Fruit fly (Drosophila melanogaster) whole organism, adult: ENCODE measurements around the gene Rab10.

Source experiments
- CG14711 ChIP-seq: fragments of 200-800 bp; sonication (Bioruptor generic); optimal IDR thresholded peaks from 2 replicates; lab custom pipeline; 2018; ENCODE audit warnings: missing biosample characterization, mild to moderate bottlenecking, missing genetic modification characterization, moderate library complexity
- CG7045 ChIP-seq: fragments of 200-800 bp; sonication (Bioruptor generic); optimal IDR thresholded peaks from 2 replicates; lab custom pipeline; 2017; ENCODE audit warnings: missing biosample characterization, mild to moderate bottlenecking, missing genetic modification characterization
- Clk ChIP-seq: fragments of 200-800 bp; sonication (Bioruptor generic); optimal IDR thresholded peaks from 2 replicates; lab custom pipeline; 2017; ENCODE audit warnings: missing biosample characterization, missing genetic modification characterization
- Hr96 ChIP-seq: fragments of 200-800 bp; sonication (Bioruptor generic); optimal IDR thresholded peaks from 2 replicates; lab custom pipeline; 2016; ENCODE audit warnings: missing biosample characterization, missing genetic modification characterization

DNA sequence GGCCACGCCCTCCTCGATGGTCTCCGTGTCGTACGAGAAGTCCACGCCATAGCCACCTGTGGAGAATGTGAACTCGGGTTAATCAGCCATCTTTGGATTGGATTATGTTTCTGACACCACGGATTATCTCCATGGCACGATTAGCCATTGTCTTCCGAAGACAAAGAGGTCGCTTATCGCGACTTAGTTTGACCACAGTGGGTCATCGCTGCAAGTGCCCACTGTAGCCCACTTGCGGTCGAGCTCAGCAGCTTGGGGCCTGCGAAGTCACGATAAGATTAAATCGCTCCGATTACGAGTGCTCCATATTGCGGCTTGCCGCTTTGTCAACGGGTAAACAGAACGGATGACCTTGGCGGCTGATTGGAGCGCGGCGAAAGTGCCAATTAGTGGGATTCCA lies 4.8 kb downstream of the Rab10 start:
- TF ChIP-seq Hr96 (GFP tag; lab: Kevin White, UChicago) (no peak), CG14711 (tag; lab: Kevin White, UChicago) (no peak), CG7045 (GFP tag; lab: Kevin White, UChicago) (no peak), Clk (GFP tag; lab: Kevin White, UChicago) (no peak)
